Worm (Caenorhabditis elegans) whole organism, early embryonic: Measurements from ENCODE around the gene msp-113.

ENCODE experiments used
- B0310.2 ChIP-seq: sonication (generic microtip); optimal IDR thresholded peaks from 2 replicates; lab custom pipeline; 2016; ENCODE audit warnings: mild to moderate bottlenecking, missing genetic modification characterization, missing compliant biosample characterization
- ama-1 ChIP-seq: fragments of 150-350 bp; optimal IDR thresholded peaks from 2 replicates; lab custom pipeline; 2014
- ceh-13 ChIP-seq: fragments of 200-800 bp; sonication (Bioruptor generic); optimal IDR thresholded peaks from 2 replicates; lab custom pipeline; 2018; ENCODE audit warnings: mild to moderate bottlenecking, missing genetic modification characterization, missing compliant biosample characterization
- ets-7 ChIP-seq: sonication (generic microtip); optimal IDR thresholded peaks from 2 replicates; lab custom pipeline; 2016; ENCODE audit warnings: missing genotype, missing genetic modification characterization, missing compliant biosample characterization
- hmg-4 ChIP-seq: fragments of 200-800 bp; sonication (Bioruptor generic); optimal IDR thresholded peaks from 2 replicates; lab custom pipeline; 2018; ENCODE audit warnings: mild to moderate bottlenecking, missing genetic modification characterization, missing compliant biosample characterization
- hnd-1 ChIP-seq: sonication (generic microtip); optimal IDR thresholded peaks from 2 replicates; lab custom pipeline; 2016; ENCODE audit warnings: missing genetic modification characterization, missing compliant biosample characterization
- sea-1 ChIP-seq: fragments of 200-800 bp; sonication (Bioruptor generic); conservative IDR thresholded peaks from 2 replicates; pipeline ENCODE4 v1.3.6; 2022; ENCODE audit warnings: missing genetic modification characterization, missing compliant biosample characterization
- tbx-37 ChIP-seq: fragments of 200-800 bp; sonication (Bioruptor generic); conservative IDR thresholded peaks from 2 replicates; pipeline ENCODE4 v1.3.6; 2022; ENCODE audit warnings: missing genetic modification reagents, missing genetic modification characterization, missing compliant biosample characterization

DNA sequence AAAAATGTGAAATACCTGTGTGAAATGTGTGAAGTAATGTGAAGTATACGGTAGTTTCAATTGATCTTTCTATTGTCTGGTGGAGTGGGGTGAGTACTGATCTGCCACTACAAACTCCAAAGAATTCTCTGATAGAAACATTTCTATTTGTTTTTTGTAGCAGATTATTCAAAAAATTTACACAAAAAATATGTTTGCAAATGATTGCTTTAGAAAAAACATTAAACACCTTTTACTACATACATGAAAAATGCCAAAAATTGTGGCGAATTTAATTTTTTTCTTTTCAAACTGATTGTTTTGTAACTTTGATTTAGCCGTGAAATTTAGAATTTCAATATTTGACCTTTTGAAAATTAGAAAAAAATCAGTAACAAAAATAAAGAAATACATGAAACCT is 12.0 kb downstream of the msp-113 start, which contains the start of gene ZK354.3:
- TF ChIP-seq ama-1 (lab: Kevin White, UChicago) = no peak
- TF ChIP-seq hmg-4 = no peak
- no peak for TF ChIP-seq ets-7 (tag; lab: Kevin White, UChicago)
- TF ChIP-seq ceh-13 (GFP tag; lab: Kevin White, UChicago) = no peak
- no peak for TF ChIP-seq hnd-1 (tag; lab: Kevin White, UChicago)
- no peak for TF ChIP-seq B0310.2
- TF ChIP-seq sea-1 = no peak
- no peak for TF ChIP-seq tbx-37 (GFP tag; lab: Robert Waterston, UW)
